Worm (Caenorhabditis elegans) whole organism, L1 larva: ENCODE measurements around the gene skr-19.

Experiments
- C16A3.4 ChIP-seq: fragments of 150-350 bp; optimal IDR thresholded peaks from 2 replicates; lab custom pipeline; 2014; ENCODE audit warnings: missing biosample characterization, missing genetic modification characterization
- F16B12.6 ChIP-seq: fragments of 150-350 bp; optimal IDR thresholded peaks from 2 replicates; lab custom pipeline; 2014; ENCODE audit warnings: missing biosample characterization, missing genetic modification characterization
- aha-1 ChIP-seq: fragments of 150-350 bp; optimal IDR thresholded peaks from 2 replicates; lab custom pipeline; 2014; ENCODE audit warnings: missing biosample characterization, missing genetic modification characterization
- ama-1 ChIP-seq: fragments of 150-350 bp; optimal IDR thresholded peaks from 2 replicates; lab custom pipeline; 2014
- blmp-1 ChIP-seq: fragments of 150-350 bp; optimal IDR thresholded peaks from 2 replicates; lab custom pipeline; 2014; ENCODE audit warnings: missing biosample characterization, missing genetic modification characterization
- ceh-8 ChIP-seq: fragments of 200-800 bp; sonication (Bioruptor generic); optimal IDR thresholded peaks from 2 replicates; lab custom pipeline; 2018; ENCODE audit warnings: mild to moderate bottlenecking, missing genetic modification characterization, moderate library complexity, missing compliant biosample characterization
- ceh-82 ChIP-seq, 3 experiments: fragments of 150-350 bp in 1 of 3; sonication (generic microtip) in 2 of 3; optimal IDR thresholded peaks; 2 replicates each; lab custom pipeline; 2014 to 2017; ENCODE audit warnings: missing biosample characterization in 3 of 3, missing genetic modification characterization in 3 of 3
- ceh-90 ChIP-seq: sonication (generic microtip); optimal IDR thresholded peaks from 2 replicates; lab custom pipeline; 2016; ENCODE audit warnings: missing genetic modification characterization, missing compliant biosample characterization
- dsc-1 ChIP-seq: sonication (generic microtip); optimal IDR thresholded peaks from 2 replicates; lab custom pipeline; 2016; ENCODE audit warnings: mild to moderate bottlenecking, missing genetic modification characterization, missing compliant biosample characterization
- efl-1 ChIP-seq, 4 experiments: fragments of 150-350 bp; optimal IDR thresholded peaks in 3 of 4; peaks in 1 of 4; 1 replicate in 1 of 4; 2 replicates in 3 of 4; lab custom pipeline; 2014; ENCODE audit warnings: missing biosample characterization in 2 of 4, missing genetic modification characterization in 2 of 4, missing genetic modification reagents in 2 of 4
- egl-13 ChIP-seq: sonication (generic microtip); optimal IDR thresholded peaks from 2 replicates; lab custom pipeline; 2016; ENCODE audit warnings: missing genotype, missing genetic modification reagents, missing genetic modification characterization, missing compliant biosample characterization
- egl-27 ChIP-seq, 2 experiments: fragments of 150-350 bp in 1 of 2; sonication (generic microtip); optimal IDR thresholded peaks; 3 replicates each; lab custom pipeline; 2017 to 2018; ENCODE audit warnings: missing biosample characterization in 2 of 2, missing genetic modification characterization in 2 of 2, missing genetic modification reagents in 2 of 2
- elt-3 ChIP-seq, 6 experiments: fragments of 150-350 bp in 1 of 6; sonication (generic microtip); optimal IDR thresholded peaks; 2 replicates each; lab custom pipeline; 2017 to 2018; ENCODE audit warnings: missing biosample characterization in 6 of 6, missing genetic modification characterization in 6 of 6, inconsistent platforms in 1 of 6
- ets-5 ChIP-seq: fragments of 200-800 bp; sonication (Bioruptor generic); IDR thresholded peaks from 2 replicates; pipeline ENCODE4 v1.3.6; 2022; ENCODE audit warnings: missing genetic modification characterization, missing compliant biosample characterization
- fkh-10 ChIP-seq: sonication (generic microtip); optimal IDR thresholded peaks from 2 replicates; lab custom pipeline; 2017; ENCODE audit warnings: missing biosample characterization, missing genetic modification reagents, missing genetic modification characterization
- fkh-8 ChIP-seq: sonication (generic microtip); optimal IDR thresholded peaks from 2 replicates; lab custom pipeline; 2016; ENCODE audit warnings: mild to moderate bottlenecking, missing genetic modification characterization, missing compliant biosample characterization
- fos-1 ChIP-seq: fragments of 150-350 bp; optimal IDR thresholded peaks from 2 replicates; lab custom pipeline; 2014; ENCODE audit warnings: missing biosample characterization, missing genetic modification characterization
- grh-1 ChIP-seq: fragments of 200-800 bp; sonication (Bioruptor generic); IDR thresholded peaks from 2 replicates; pipeline ENCODE4 v1.3.6; 2022; ENCODE audit warnings: missing genetic modification reagents, missing genetic modification characterization, missing compliant biosample characterization
- hlh-17 ChIP-seq: fragments of 200-800 bp; sonication (Bioruptor generic); optimal IDR thresholded peaks from 2 replicates; lab custom pipeline; 2018; ENCODE audit warnings: missing genetic modification characterization, mild to moderate bottlenecking, missing compliant biosample characterization, moderate library complexity, borderline replicate concordance
- hlh-4 ChIP-seq: sonication (generic microtip); optimal IDR thresholded peaks from 2 replicates; lab custom pipeline; 2016; ENCODE audit warnings: mild to moderate bottlenecking, missing genetic modification characterization, missing compliant biosample characterization
- irx-1 ChIP-seq: sonication (generic microtip); optimal IDR thresholded peaks from 2 replicates; lab custom pipeline; 2016; ENCODE audit warnings: missing genetic modification characterization, missing compliant biosample characterization
- jun-1 ChIP-seq: fragments of 150-350 bp; optimal IDR thresholded peaks from 2 replicates; lab custom pipeline; 2014; ENCODE audit warnings: missing biosample characterization, missing genetic modification reagents, missing genetic modification characterization
- lin-14 ChIP-seq: fragments of 200-800 bp; sonication (Bioruptor generic); optimal IDR thresholded peaks from 2 replicates; lab custom pipeline; 2018; ENCODE audit warnings: mild to moderate bottlenecking, missing genetic modification characterization, moderate library complexity, missing compliant biosample characterization
- lin-35 ChIP-seq, 2 experiments: fragments of 150-350 bp; optimal IDR thresholded peaks; 2 replicates each; lab custom pipeline; 2014; ENCODE audit warnings: missing biosample characterization in 2 of 2, missing genetic modification characterization in 2 of 2, missing genetic modification reagents in 2 of 2
- lir-3 ChIP-seq: sonication (generic microtip); optimal IDR thresholded peaks from 2 replicates; lab custom pipeline; 2016; ENCODE audit warnings: mild to moderate bottlenecking, missing genetic modification characterization, moderate library complexity, missing compliant biosample characterization; ENCODE audit not compliant: poor library complexity
- lsy-2 ChIP-seq, 2 experiments: fragments of 150-350 bp; optimal IDR thresholded peaks; 2 replicates each; lab custom pipeline; 2014; ENCODE audit warnings: missing biosample characterization in 2 of 2, missing genetic modification characterization in 2 of 2
- mab-9 ChIP-seq: fragments of 200-800 bp; sonication (Bioruptor generic); IDR thresholded peaks from 2 replicates; pipeline ENCODE4 v1.3.6; 2022; ENCODE audit warnings: missing genetic modification reagents, missing genetic modification characterization, missing compliant biosample characterization
- mdl-1 ChIP-seq, 2 experiments: fragments of 150-350 bp; optimal IDR thresholded peaks; 2 replicates each; lab custom pipeline; 2014 to 2017; ENCODE audit warnings: missing biosample characterization in 2 of 2, missing genetic modification characterization in 2 of 2, inconsistent platforms in 1 of 2
- mep-1 ChIP-seq: fragments of 150-350 bp; optimal IDR thresholded peaks from 2 replicates; lab custom pipeline; 2014; ENCODE audit warnings: missing biosample characterization, missing genetic modification characterization
- nhr-19 ChIP-seq: fragments of 200-800 bp; sonication (Bioruptor generic); conservative IDR thresholded peaks from 2 replicates; pipeline ENCODE4 v1.3.6; 2022; ENCODE audit warnings: missing genetic modification characterization, missing compliant biosample characterization
- nhr-20 ChIP-seq: sonication (generic microtip); optimal IDR thresholded peaks from 2 replicates; lab custom pipeline; 2016; ENCODE audit warnings: mild to moderate bottlenecking, missing genetic modification characterization, missing compliant biosample characterization
- nhr-237 ChIP-seq: fragments of 150-350 bp; optimal IDR thresholded peaks from 2 replicates; lab custom pipeline; 2014; ENCODE audit warnings: missing biosample characterization, missing genetic modification characterization
- nhr-47 ChIP-seq: sonication (generic microtip); optimal IDR thresholded peaks from 2 replicates; lab custom pipeline; 2016; ENCODE audit warnings: mild to moderate bottlenecking, missing genetic modification characterization, moderate library complexity, missing compliant biosample characterization
- nhr-71 ChIP-seq: sonication (generic microtip); optimal IDR thresholded peaks from 2 replicates; lab custom pipeline; 2016; ENCODE audit warnings: mild to moderate bottlenecking, missing genetic modification characterization, moderate library complexity, missing compliant biosample characterization
- nhr-77 ChIP-seq: fragments of 150-350 bp; optimal IDR thresholded peaks from 2 replicates; lab custom pipeline; 2014; ENCODE audit warnings: missing biosample characterization, missing genetic modification characterization
- nhr-84 ChIP-seq: sonication (generic microtip); optimal IDR thresholded peaks from 2 replicates; lab custom pipeline; 2017; ENCODE audit warnings: missing biosample characterization, missing genetic modification characterization
- nhr-85 ChIP-seq: sonication (generic microtip); peaks from one replicate; lab custom pipeline; 2016; ENCODE audit warnings: missing genetic modification characterization, inconsistent platforms, missing compliant biosample characterization
- nhr-90 ChIP-seq: sonication (generic microtip); optimal IDR thresholded peaks from 2 replicates; lab custom pipeline; 2016; ENCODE audit warnings: mild to moderate bottlenecking, missing genetic modification characterization, missing compliant biosample characterization; ENCODE audit not compliant: poor library complexity
- pag-3 ChIP-seq: sonication (generic microtip); optimal IDR thresholded peaks from 2 replicates; lab custom pipeline; 2017; ENCODE audit warnings: missing genetic modification characterization, mild to moderate bottlenecking, missing compliant biosample characterization, antibody characterized with exemption, borderline replicate concordance; ENCODE audit not compliant: insufficient read depth
- rnt-1 ChIP-seq: sonication (generic microtip); optimal IDR thresholded peaks from 2 replicates; lab custom pipeline; 2016; ENCODE audit warnings: mild to moderate bottlenecking, missing genetic modification characterization, moderate library complexity, missing compliant biosample characterization
- skn-1 ChIP-seq: fragments of 150-350 bp; optimal IDR thresholded peaks from 2 replicates; lab custom pipeline; 2014; ENCODE audit warnings: missing biosample characterization, missing genetic modification characterization
- snpc-4 ChIP-seq: fragments of 150-350 bp; optimal IDR thresholded peaks from 2 replicates; lab custom pipeline; 2014; ENCODE audit warnings: missing biosample characterization, missing genetic modification characterization
- snu-23 ChIP-seq: sonication (generic microtip); optimal IDR thresholded peaks from 2 replicates; lab custom pipeline; 2016; ENCODE audit warnings: missing genetic modification characterization, missing compliant biosample characterization
- swsn-7 ChIP-seq: sonication (generic microtip); optimal IDR thresholded peaks from 2 replicates; lab custom pipeline; 2016; ENCODE audit warnings: missing genetic modification characterization, missing compliant biosample characterization
- tbx-2 ChIP-seq: sonication (generic microtip); optimal IDR thresholded peaks from 2 replicates; lab custom pipeline; 2016; ENCODE audit warnings: missing genetic modification characterization, missing compliant biosample characterization
- tlp-1 ChIP-seq: fragments of 150-350 bp; optimal IDR thresholded peaks from 2 replicates; lab custom pipeline; 2014; ENCODE audit warnings: missing biosample characterization, missing genetic modification characterization
- unc-62 ChIP-seq: fragments of 150-350 bp; optimal IDR thresholded peaks from 2 replicates; lab custom pipeline; 2014; ENCODE audit warnings: missing biosample characterization, missing genetic modification reagents, missing genetic modification characterization
- unc-86 ChIP-seq: sonication (generic microtip); optimal IDR thresholded peaks from 2 replicates; lab custom pipeline; 2016; ENCODE audit warnings: missing genetic modification characterization, missing compliant biosample characterization
- unc-98 ChIP-seq: fragments of 200-800 bp; sonication (Bioruptor generic); IDR thresholded peaks from 2 replicates; pipeline ENCODE4 v1.3.6; 2022; ENCODE audit warnings: missing genetic modification characterization, missing compliant biosample characterization
- vab-15 ChIP-seq: sonication (generic microtip); optimal IDR thresholded peaks from 2 replicates; lab custom pipeline; 2017; ENCODE audit warnings: missing genotype, mild to moderate bottlenecking, missing genetic modification characterization, missing compliant biosample characterization
- xbp-1 ChIP-seq: sonication (generic microtip); optimal IDR thresholded peaks from 2 replicates; lab custom pipeline; 2016; ENCODE audit warnings: missing genetic modification characterization, missing compliant biosample characterization
- ztf-4 ChIP-seq: fragments of 150-350 bp; optimal IDR thresholded peaks from 2 replicates; lab custom pipeline; 2014; ENCODE audit warnings: missing biosample characterization, missing genetic modification characterization

skr-19 gene

ce11 chrX:13251354-13251843 lies 26.9 kb upstream of the skr-19 start:
- peak; percentile 8 for TF ChIP-seq fkh-10 (GFP tag; lab: Kevin White, UChicago)
- peak; percentile 41 for TF ChIP-seq jun-1
- TF ChIP-seq nhr-71, result peak; percentile 89
- TF ChIP-seq tlp-1 (tag; lab: Kevin White, UChicago), result no peak
- peak; percentile 67 for TF ChIP-seq tbx-2 (tag; lab: Kevin White, UChicago)
- TF ChIP-seq grh-1 (GFP tag; lab: Robert Waterston, UW), result peak; percentile 60
- peak; percentile 62 for TF ChIP-seq xbp-1 (tag; lab: Kevin White, UChicago)
- TF ChIP-seq ceh-82 (tag; optimal IDR thresholded peaks at IDR 0.05; lab: Kevin White, UChicago), result peak; percentile 7 to 65 (median 26)
- TF ChIP-seq mab-9 (GFP tag; lab: Robert Waterston, UW), result 0 out of 2 replicates have a peak, but pooled peaks have one; percentile 19
- TF ChIP-seq ets-5 (GFP tag; lab: Robert Waterston, UW), result no peak
- TF ChIP-seq ceh-90 (tag; lab: Kevin White, UChicago), result no peak
- TF ChIP-seq rnt-1 (tag; lab: Kevin White, UChicago), result peak; percentile 82
- TF ChIP-seq ztf-4 (tag; lab: Kevin White, UChicago), result peak; percentile 9
- peak; percentile 19 for TF ChIP-seq nhr-90 (tag; lab: Kevin White, UChicago)
- TF ChIP-seq hlh-17 (GFP tag; lab: Kevin White, UChicago), result no peak
- TF ChIP-seq nhr-20 (tag; lab: Kevin White, UChicago), result peak; percentile 89
- TF ChIP-seq swsn-7 (tag; lab: Kevin White, UChicago), result peak; percentile 74
- TF ChIP-seq nhr-77 (tag; lab: Kevin White, UChicago), result peak; percentile 44
- peak; percentile 69 for TF ChIP-seq nhr-47 (tag; lab: Kevin White, UChicago)
- TF ChIP-seq ama-1 (lab: Kevin White, UChicago), result no peak
- no peak for TF ChIP-seq lir-3
- peak; percentile 35 for TF ChIP-seq irx-1
- TF ChIP-seq blmp-1 (tag; lab: Kevin White, UChicago), result peak; percentile 49
- peak; percentile 86 to 97 for TF ChIP-seq mdl-1 (tag; optimal IDR thresholded peaks at IDR 0.05; lab: Kevin White, UChicago)
- TF ChIP-seq F16B12.6 (tag; lab: Kevin White, UChicago), result no peak
- TF ChIP-seq nhr-85 (tag; lab: Kevin White, UChicago), result peak; percentile 87
- TF ChIP-seq egl-13, result no peak
- TF ChIP-seq dsc-1, result peak; percentile 56
- TF ChIP-seq nhr-19 (GFP tag; lab: Robert Waterston, UW), result peak; percentile 65
- no peak for TF ChIP-seq ceh-8 (GFP tag; lab: Kevin White, UChicago)
- TF ChIP-seq efl-1 (optimal IDR thresholded peaks at IDR 0.05; lab: Kevin White, UChicago), result peak; percentile 34 to 39
- TF ChIP-seq efl-1 (GFP tag; optimal IDR thresholded peaks at IDR 0.05 in 1 of 2; lab: Kevin White, UChicago), result peak in 1 of 2 experiments; percentile 46
- peak; percentile 55 for TF ChIP-seq unc-86 (tag; lab: Kevin White, UChicago)
- peak; percentile 96 for TF ChIP-seq lin-14 (GFP tag; lab: Kevin White, UChicago)
- TF ChIP-seq nhr-84, result no peak
- TF ChIP-seq nhr-237 (tag; lab: Kevin White, UChicago), result peak; percentile 28
- TF ChIP-seq fkh-8, result peak; percentile 53
- TF ChIP-seq aha-1 (tag; lab: Kevin White, UChicago), result peak; percentile 26
- peak; percentile 40 for TF ChIP-seq fos-1
- TF ChIP-seq unc-98 (GFP tag; lab: Robert Waterston, UW), result no peak
- no peak for TF ChIP-seq unc-62
- TF ChIP-seq lin-35 (GFP tag; optimal IDR thresholded peaks at IDR 0.05; lab: Kevin White, UChicago), result peak; percentile 64 to 74
- TF ChIP-seq elt-3 (tag; optimal IDR thresholded peaks at IDR 0.05; lab: Kevin White, UChicago), result peak in 2 of 6 experiments; percentile 8 to 28
- TF ChIP-seq pag-3, result peak; percentile 26
- peak; percentile 85 for TF ChIP-seq mep-1 (tag; lab: Kevin White, UChicago)
- peak in 1 of 2 experiments; percentile 63 for TF ChIP-seq egl-27 (tag; optimal IDR thresholded peaks at IDR 0.05; lab: Kevin White, UChicago)
- TF ChIP-seq snpc-4 (tag; lab: Kevin White, UChicago), result peak; percentile 17
- peak; percentile 42 for TF ChIP-seq skn-1 (tag; lab: Kevin White, UChicago)
- TF ChIP-seq lsy-2 (tag; optimal IDR thresholded peaks at IDR 0.05; lab: Kevin White, UChicago), result peak; percentile 54 to 66
- TF ChIP-seq vab-15 (tag; lab: Kevin White, UChicago), result peak; percentile 39
- TF ChIP-seq snu-23 (GFP tag; lab: Kevin White, UChicago), result peak; percentile 84
- TF ChIP-seq C16A3.4 (tag; lab: Kevin White, UChicago), result peak; percentile 54
- no peak for TF ChIP-seq hlh-4 (tag; lab: Kevin White, UChicago)
